Worm (Caenorhabditis elegans) whole organism, L3 larva: ENCODE measurements around the gene ZC477.7.
A peak's percentile ranks its signal among the peaks of the same experiment; 100 is the strongest.

ENCODE experiments used
- R02D3.7 ChIP-seq: fragments of 150-350 bp; optimal IDR thresholded peaks from 2 replicates; lab custom pipeline; 2014; ENCODE audit warnings: missing biosample characterization, missing genetic modification characterization
- ZK546.5 ChIP-seq: sonication (generic microtip); optimal IDR thresholded peaks from 2 replicates; lab custom pipeline; 2017; ENCODE audit warnings: missing biosample characterization, missing genetic modification characterization
- aly-2 ChIP-seq: fragments of 150-350 bp; optimal IDR thresholded peaks from 2 replicates; lab custom pipeline; 2014; ENCODE audit warnings: missing biosample characterization, missing genetic modification characterization
- ceh-16 ChIP-seq: sonication (generic microtip); optimal IDR thresholded peaks from 2 replicates; lab custom pipeline; 2017; ENCODE audit warnings: missing biosample characterization, missing genetic modification characterization
- ceh-28 ChIP-seq: fragments of 150-350 bp; optimal IDR thresholded peaks from 2 replicates; lab custom pipeline; 2014; ENCODE audit warnings: missing biosample characterization, missing genetic modification reagents, missing genetic modification characterization
- ceh-82 ChIP-seq: fragments of 150-350 bp; optimal IDR thresholded peaks from 2 replicates; lab custom pipeline; 2014; ENCODE audit warnings: missing biosample characterization, missing genetic modification characterization
- ceh-9 ChIP-seq: sonication (generic microtip); optimal IDR thresholded peaks from 2 replicates; lab custom pipeline; 2018; ENCODE audit warnings: missing biosample characterization, missing genetic modification characterization
- daf-12 ChIP-seq: fragments of 150-350 bp; optimal IDR thresholded peaks from 2 replicates; lab custom pipeline; 2014; ENCODE audit warnings: missing biosample characterization, missing genetic modification reagents, missing genetic modification characterization
- egl-27 ChIP-seq: sonication (generic microtip); optimal IDR thresholded peaks from 4 replicates; lab custom pipeline; 2017; ENCODE audit warnings: missing biosample characterization, missing genetic modification reagents, missing genetic modification characterization
- egl-5 ChIP-seq: fragments of 150-350 bp; optimal IDR thresholded peaks from 2 replicates; lab custom pipeline; 2017; ENCODE audit warnings: missing biosample characterization, missing genetic modification reagents, missing genetic modification characterization, inconsistent platforms
- elt-1 ChIP-seq: fragments of 150-350 bp; optimal IDR thresholded peaks from 2 replicates; lab custom pipeline; 2014; ENCODE audit warnings: missing biosample characterization, missing genetic modification characterization
- elt-2 ChIP-seq: sonication (generic microtip); optimal IDR thresholded peaks from 2 replicates; lab custom pipeline; 2016; ENCODE audit warnings: missing genetic modification reagents, mild to moderate bottlenecking, missing genetic modification characterization, missing compliant biosample characterization
- elt-3 ChIP-seq, 3 experiments: fragments of 150-350 bp in 1 of 3; sonication (generic microtip) in 2 of 3; optimal IDR thresholded peaks; 2 replicates in 2 of 3; 4 replicates in 1 of 3; lab custom pipeline; 2014 to 2017; ENCODE audit warnings: missing biosample characterization in 3 of 3, missing genetic modification characterization in 3 of 3
- eor-1 ChIP-seq, 2 experiments: fragments of 150-350 bp; optimal IDR thresholded peaks; 2 replicates each; lab custom pipeline; 2014 to 2018; ENCODE audit warnings: missing biosample characterization in 2 of 2, missing genetic modification characterization in 2 of 2
- fkh-10 ChIP-seq: sonication (generic microtip); optimal IDR thresholded peaks from 2 replicates; lab custom pipeline; 2017; ENCODE audit warnings: missing biosample characterization, missing genetic modification reagents, missing genetic modification characterization
- fkh-2 ChIP-seq: fragments of 150-350 bp; optimal IDR thresholded peaks from 2 replicates; lab custom pipeline; 2014; ENCODE audit warnings: missing biosample characterization, missing genetic modification reagents, missing genetic modification characterization
- jun-1 ChIP-seq: fragments of 150-350 bp; optimal IDR thresholded peaks from 2 replicates; lab custom pipeline; 2014; ENCODE audit warnings: missing biosample characterization, missing genetic modification reagents, missing genetic modification characterization
- lin-15B ChIP-seq: fragments of 150-350 bp; optimal IDR thresholded peaks from 2 replicates; lab custom pipeline; 2014; ENCODE audit warnings: missing biosample characterization, missing genetic modification characterization
- lin-39 ChIP-seq: fragments of 150-350 bp; optimal IDR thresholded peaks from 2 replicates; lab custom pipeline; 2018; ENCODE audit warnings: missing biosample characterization, missing genetic modification reagents, missing genetic modification characterization
- lsy-12 ChIP-seq: sonication (generic microtip); optimal IDR thresholded peaks from 2 replicates; lab custom pipeline; 2016; ENCODE audit warnings: mild to moderate bottlenecking, missing genetic modification characterization, missing compliant biosample characterization
- mml-1 ChIP-seq: fragments of 150-350 bp; sonication (generic microtip); optimal IDR thresholded peaks from 3 replicates; lab custom pipeline; 2014; ENCODE audit warnings: missing biosample characterization, missing genetic modification characterization
- nfya-1 ChIP-seq: sonication (generic microtip); optimal IDR thresholded peaks from 2 replicates; lab custom pipeline; 2017; ENCODE audit warnings: missing genetic modification characterization, mild to moderate bottlenecking, missing compliant biosample characterization, antibody characterized with exemption, moderate library complexity; ENCODE audit not compliant: insufficient read depth
- nhr-11 ChIP-seq: fragments of 150-350 bp; optimal IDR thresholded peaks from 2 replicates; lab custom pipeline; 2014; ENCODE audit warnings: missing biosample characterization, missing genetic modification characterization
- nhr-12 ChIP-seq: fragments of 150-350 bp; optimal IDR thresholded peaks from 2 replicates; lab custom pipeline; 2014; ENCODE audit warnings: missing biosample characterization, missing genetic modification characterization
- nhr-23 ChIP-seq: fragments of 150-350 bp; optimal IDR thresholded peaks from 2 replicates; lab custom pipeline; 2014; ENCODE audit warnings: missing biosample characterization, missing genetic modification reagents, missing genetic modification characterization
- nhr-25 ChIP-seq: sonication (generic microtip); optimal IDR thresholded peaks from 2 replicates; lab custom pipeline; 2017; ENCODE audit warnings: missing biosample characterization, missing genetic modification characterization
- nhr-43 ChIP-seq: sonication (generic microtip); optimal IDR thresholded peaks from 2 replicates; lab custom pipeline; 2016; ENCODE audit warnings: mild to moderate bottlenecking, missing genetic modification characterization, missing compliant biosample characterization; ENCODE audit not compliant: poor library complexity, severe bottlenecking
- nhr-67 ChIP-seq: fragments of 150-350 bp; optimal IDR thresholded peaks from 2 replicates; lab custom pipeline; 2014; ENCODE audit warnings: missing biosample characterization, missing genetic modification characterization
- nhr-76 ChIP-seq: fragments of 150-350 bp; sonication (generic microtip); optimal IDR thresholded peaks from 5 replicates; lab custom pipeline; 2014; ENCODE audit warnings: missing biosample characterization, missing genetic modification characterization
- nhr-77 ChIP-seq: fragments of 150-350 bp; optimal IDR thresholded peaks from 2 replicates; lab custom pipeline; 2014; ENCODE audit warnings: missing biosample characterization, missing genetic modification characterization
- pha-4 ChIP-seq: fragments of 150-350 bp; optimal IDR thresholded peaks from 2 replicates; lab custom pipeline; 2014; ENCODE audit warnings: missing biosample characterization, missing genetic modification reagents, missing genetic modification characterization
- pqm-1 ChIP-seq: fragments of 150-350 bp; optimal IDR thresholded peaks from 2 replicates; lab custom pipeline; 2017; ENCODE audit warnings: missing biosample characterization, missing genetic modification characterization, inconsistent platforms
- sea-2 ChIP-seq: fragments of 150-350 bp; sonication (generic microtip); optimal IDR thresholded peaks from 4 replicates; lab custom pipeline; 2014; ENCODE audit warnings: missing biosample characterization, missing genetic modification reagents, missing genetic modification characterization
- skn-1 ChIP-seq: fragments of 150-350 bp; optimal IDR thresholded peaks from 2 replicates; lab custom pipeline; 2014; ENCODE audit warnings: missing biosample characterization, missing genetic modification characterization
- snpc-4 ChIP-seq: fragments of 150-350 bp; optimal IDR thresholded peaks from 2 replicates; lab custom pipeline; 2014; ENCODE audit warnings: missing biosample characterization, missing genetic modification characterization
- tbx-2 ChIP-seq: sonication (generic microtip); optimal IDR thresholded peaks from 2 replicates; lab custom pipeline; 2016; ENCODE audit warnings: mild to moderate bottlenecking, missing genetic modification characterization, missing compliant biosample characterization
- unc-62 ChIP-seq: fragments of 150-350 bp; sonication (generic microtip); optimal IDR thresholded peaks from 4 replicates; lab custom pipeline; 2014; ENCODE audit warnings: missing biosample characterization, missing genetic modification reagents, missing genetic modification characterization
- zag-1 ChIP-seq: fragments of 150-350 bp; optimal IDR thresholded peaks from 2 replicates; lab custom pipeline; 2014; ENCODE audit warnings: missing biosample characterization, missing genetic modification characterization
- ztf-4 ChIP-seq: fragments of 150-350 bp; optimal IDR thresholded peaks from 2 replicates; lab custom pipeline; 2014; ENCODE audit warnings: missing biosample characterization, missing genetic modification characterization

ZC477.7 gene

DNA sequence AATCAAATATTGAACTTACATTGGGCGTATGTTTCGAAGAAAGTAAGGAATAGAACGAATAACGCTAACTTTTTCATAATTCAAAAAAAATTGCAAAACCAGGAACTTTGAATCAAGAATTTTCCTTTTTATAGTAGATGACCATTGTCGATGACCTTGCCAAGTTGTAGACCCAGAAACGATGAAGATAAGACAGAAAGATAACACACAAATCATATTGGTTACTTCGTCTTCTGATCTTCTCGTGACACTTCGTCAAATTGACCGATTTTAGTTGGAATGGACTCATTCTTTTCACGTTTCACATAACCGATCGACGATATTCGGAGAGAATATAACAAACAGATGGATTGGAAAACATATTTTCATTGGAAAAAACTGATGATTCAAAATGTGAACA lies 20.5 kb upstream of the ZC477.7 start, which contains the start of gene grsp-3:
Gene grsp-3, minus strand, starts transcription at position 149 of the 400 bp plus-strand sequence.
- TF ChIP-seq elt-1 (peak; percentile 46), sea-2 (no peak), aly-2 (tag; lab: Kevin White, UChicago) (no peak), ceh-28 (tag; lab: Kevin White, UChicago) (peak; percentile 38), elt-3 (tag; optimal IDR thresholded peaks at IDR 0.05; lab: Kevin White, UChicago) (peak in 1 of 3 experiments; percentile 61), nhr-23 (tag; lab: Kevin White, UChicago) (peak; percentile 89), pha-4 (tag; lab: Kevin White, UChicago) (no peak), fkh-2 (tag; lab: Kevin White, UChicago) (no peak), nhr-25 (tag; lab: Kevin White, UChicago) (peak; percentile 77), mml-1 (tag; lab: Kevin White, UChicago) (no peak), lin-39 (tag; lab: Kevin White, UChicago) (no peak), eor-1 (tag; optimal IDR thresholded peaks at IDR 0.05; lab: Kevin White, UChicago) (no peak), R02D3.7 (tag; lab: Kevin White, UChicago) (no peak), ztf-4 (no peak)

DNA sequence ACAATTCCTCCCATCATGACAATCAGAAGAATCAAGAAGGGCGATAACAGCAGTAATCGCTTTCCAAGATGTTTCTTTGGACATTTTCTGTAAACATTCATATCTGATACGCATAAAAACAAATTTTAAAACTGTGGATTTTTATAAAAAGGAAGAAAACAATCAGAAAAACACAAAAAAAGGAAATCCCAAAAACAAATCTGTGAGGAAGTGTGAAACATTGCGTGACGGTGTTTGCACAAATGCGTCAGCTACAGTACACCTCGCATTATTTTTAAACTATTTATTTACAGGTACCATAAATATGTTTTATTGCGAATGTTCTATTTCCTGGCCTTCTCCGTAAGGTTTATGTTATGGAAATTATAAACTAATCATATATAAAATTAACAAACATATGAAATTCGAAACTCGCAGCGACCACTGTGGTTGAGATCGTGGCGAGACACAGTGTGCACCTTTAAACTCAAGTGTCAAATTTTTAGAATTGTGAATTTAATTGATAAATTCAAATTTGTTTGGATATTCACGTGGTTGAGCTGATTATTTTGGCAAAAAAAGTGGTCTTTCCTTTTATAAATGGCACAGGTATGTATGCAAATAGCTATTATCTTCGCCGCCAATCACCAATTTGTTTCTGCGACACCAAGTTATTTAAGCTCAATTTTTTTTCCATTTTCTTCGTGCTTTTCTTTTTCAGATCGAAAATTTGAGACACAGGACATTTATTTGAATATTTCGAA lies 10.2 kb upstream of the ZC477.7 start, which contains the start of the genes C34D4.10 and str-48:
Gene C34D4.10, minus strand, starts transcription at position 101 of the 743 bp plus-strand sequence.
Gene str-48, plus strand, starts transcription at position 693 of the 743 bp plus-strand sequence.
- TF ChIP-seq nhr-76 (tag; lab: Kevin White, UChicago) (no peak), nhr-23 (tag; lab: Kevin White, UChicago) (no peak), egl-5 (no peak), unc-62 (no peak), nhr-67 (tag; lab: Kevin White, UChicago) (no peak), R02D3.7 (tag; lab: Kevin White, UChicago) (no peak), lin-15B (no peak), nfya-1 (tag; lab: Kevin White, UChicago) (no peak), ceh-16 (tag; lab: Kevin White, UChicago) (no peak), eor-1 (tag; optimal IDR thresholded peaks at IDR 0.05; lab: Kevin White, UChicago) (no peak), zag-1 (tag; lab: Kevin White, UChicago) (no peak), egl-27 (tag; lab: Kevin White, UChicago) (no peak), ceh-82 (tag; lab: Kevin White, UChicago) (no peak), nhr-43 (no peak), pqm-1 (tag; lab: Kevin White, UChicago) (no peak), fkh-10 (GFP tag; lab: Kevin White, UChicago) (no peak), ceh-28 (tag; lab: Kevin White, UChicago) (no peak)

DNA sequence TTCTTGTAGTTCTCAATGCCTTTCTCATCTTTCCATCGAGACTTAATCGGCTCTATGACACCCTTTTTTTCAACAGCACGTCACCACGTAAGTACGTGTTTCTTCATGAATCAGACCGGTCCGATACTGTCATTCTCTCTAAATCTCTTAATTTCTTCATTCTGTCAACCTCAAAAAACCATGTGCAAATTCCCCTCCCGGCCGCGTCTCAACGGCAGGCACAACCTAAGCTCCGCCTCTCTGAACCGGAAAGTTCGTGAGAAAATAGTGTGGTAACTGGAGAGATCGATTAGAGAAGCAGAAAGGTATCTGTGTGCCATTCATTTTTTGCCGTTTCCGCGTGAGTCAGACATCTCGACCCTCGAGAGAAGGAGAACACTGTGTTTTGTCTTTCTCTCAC lies 3.3 kb upstream of the ZC477.7 start, which contains the start of gene nas-8:
Gene nas-8, plus strand, starts transcription at position 301 of the 400 bp plus-strand sequence.
- TF ChIP-seq nhr-67 (tag; lab: Kevin White, UChicago) = no peak
- TF ChIP-seq lin-15B = no peak
- no peak for TF ChIP-seq mml-1 (tag; lab: Kevin White, UChicago)
- TF ChIP-seq nhr-11 (tag; lab: Kevin White, UChicago) = no peak

DNA sequence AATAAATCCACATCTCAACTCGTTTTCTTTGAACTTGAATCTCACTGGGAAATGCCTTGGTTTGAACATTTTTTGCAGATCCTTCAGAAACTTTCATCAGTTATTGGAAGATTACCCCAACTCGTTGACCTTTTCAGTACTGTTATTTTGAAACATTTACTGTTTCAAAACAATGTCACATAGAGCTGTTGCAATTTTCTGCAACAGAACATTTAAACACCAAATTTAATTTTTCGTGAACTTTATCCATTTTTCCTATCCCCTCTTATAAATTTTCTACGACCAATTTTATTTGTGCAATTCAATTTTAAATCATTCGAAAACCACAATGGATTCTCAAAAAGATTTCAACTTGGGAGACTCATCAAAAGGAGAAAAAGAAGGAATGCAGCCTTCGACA lies 3.4 kb downstream of the ZC477.7 start, which contains the start of gene ZC477.2:
Gene ZC477.2, plus strand, starts transcription at position 301 of the 400 bp plus-strand sequence.
- TF ChIP-seq daf-12 = no peak
- no peak for TF ChIP-seq fkh-2 (tag; lab: Kevin White, UChicago)
- TF ChIP-seq ZK546.5 = no peak
- TF ChIP-seq nhr-23 (tag; lab: Kevin White, UChicago) = no peak
- TF ChIP-seq nhr-12 = no peak
- TF ChIP-seq mml-1 (tag; lab: Kevin White, UChicago) = no peak
- no peak for TF ChIP-seq egl-27 (tag; lab: Kevin White, UChicago)
- TF ChIP-seq ceh-16 (tag; lab: Kevin White, UChicago) = no peak
- TF ChIP-seq ztf-4 = no peak

DNA sequence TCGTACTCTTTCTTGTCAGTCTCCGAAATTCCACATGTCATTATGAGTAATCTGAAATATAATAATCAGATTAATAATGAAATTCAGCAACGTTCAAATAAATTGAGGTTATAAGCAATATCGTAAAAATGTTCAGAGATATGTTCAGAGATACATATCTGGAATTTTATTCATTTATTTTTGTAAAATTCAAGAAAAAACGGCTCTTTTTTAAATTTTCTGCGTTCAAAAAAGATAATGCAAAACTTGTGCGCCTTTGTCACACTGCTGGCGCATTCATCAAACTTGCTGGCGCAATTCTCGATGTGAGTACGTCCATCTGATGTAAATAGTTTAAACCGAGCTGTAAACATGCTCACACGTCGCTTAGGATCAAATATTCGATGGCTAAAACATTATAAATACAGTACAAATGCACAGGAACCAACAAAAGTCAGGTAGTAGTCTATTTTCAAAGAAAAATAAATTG lies 8.0 kb downstream of the ZC477.7 start, which contains the start of the genes rde-8 and ZC477.3:
Gene rde-8, minus strand, starts transcription at position 51 of the 469 bp plus-strand sequence.
Gene ZC477.3, plus strand, starts transcription at position 282 of the 469 bp plus-strand sequence.
- TF ChIP-seq pha-4 (tag; lab: Kevin White, UChicago) = peak; percentile 92
- peak; percentile 79 for TF ChIP-seq lin-15B
- no peak for TF ChIP-seq ZK546.5
- TF ChIP-seq R02D3.7 (tag; lab: Kevin White, UChicago) = peak; percentile 30
- no peak for TF ChIP-seq ztf-4
- no peak for TF ChIP-seq skn-1 (tag; lab: Kevin White, UChicago)
- peak; percentile 39 for TF ChIP-seq lsy-12
- TF ChIP-seq nhr-76 (tag; lab: Kevin White, UChicago) = no peak
- TF ChIP-seq ceh-28 (tag; lab: Kevin White, UChicago) = peak; percentile 25
- peak; percentile 34 for TF ChIP-seq elt-2
- TF ChIP-seq zag-1 (tag; lab: Kevin White, UChicago) = no peak
- TF ChIP-seq fkh-2 (tag; lab: Kevin White, UChicago) = no peak
- no peak for TF ChIP-seq eor-1 (tag; optimal IDR thresholded peaks at IDR 0.05; lab: Kevin White, UChicago)
- no peak for TF ChIP-seq ceh-82 (tag; lab: Kevin White, UChicago)
- TF ChIP-seq snpc-4 (tag; lab: Kevin White, UChicago) = peak; percentile 41
- TF ChIP-seq jun-1 = peak; percentile 29
- no peak for TF ChIP-seq nhr-12
- peak; percentile 42 for TF ChIP-seq nhr-77 (tag; lab: Kevin White, UChicago)
- TF ChIP-seq nhr-67 (tag; lab: Kevin White, UChicago) = no peak
- TF ChIP-seq mml-1 (tag; lab: Kevin White, UChicago) = no peak
- TF ChIP-seq elt-3 (tag; optimal IDR thresholded peaks at IDR 0.05; lab: Kevin White, UChicago) = no peak
- peak; percentile 36 for TF ChIP-seq nhr-43
- peak; percentile 56 for TF ChIP-seq tbx-2 (tag; lab: Kevin White, UChicago)
- no peak for TF ChIP-seq ceh-9 (tag; lab: Kevin White, UChicago)
